Fruit fly (Drosophila melanogaster) whole organism, pupa: ENCODE measurements around the gene pb.

ENCODE experiments used
- CG13204 ChIP-seq: fragments of 200-800 bp; sonication (Bioruptor generic); optimal IDR thresholded peaks from 2 replicates; lab custom pipeline; 2018; ENCODE audit warnings: missing biosample characterization, mild to moderate bottlenecking, missing genetic modification characterization, moderate library complexity
- CG8301 ChIP-seq: fragments of 200-800 bp; sonication (Bioruptor generic); optimal IDR thresholded peaks from 2 replicates; lab custom pipeline; 2018; ENCODE audit warnings: missing biosample characterization, mild to moderate bottlenecking, missing genetic modification characterization
- CG9948 ChIP-seq: fragments of 200-800 bp; sonication (Bioruptor generic); optimal IDR thresholded peaks from 2 replicates; lab custom pipeline; 2018; ENCODE audit warnings: missing biosample characterization, mild to moderate bottlenecking, missing genetic modification characterization, moderate library complexity
- gl ChIP-seq: fragments of 200-800 bp; sonication (Bioruptor generic); optimal IDR thresholded peaks from 2 replicates; lab custom pipeline; 2018; ENCODE audit warnings: missing biosample characterization, mild to moderate bottlenecking, missing genetic modification characterization

- TF ChIP-seq CG8301 (tag; lab: Kevin White, UChicago) (no peak), CG13204 (no peak), gl (tag; lab: Kevin White, UChicago) (no peak), CG9948 (tag; lab: Kevin White, UChicago) (no peak)
These were observed 79.1 kb downstream of the pb start for dm6 chr3R:6662613-6663288.
